Fruit fly (Drosophila melanogaster) whole organism, embryonic: ENCODE results near the gene kat-60L1.
A peak's percentile ranks its signal among the peaks of the same experiment; 100 is the strongest.

ENCODE experiments used
- Awh ChIP-seq: fragments of 200-800 bp; sonication (Bioruptor generic); IDR thresholded peaks from 2 replicates; pipeline ENCODE4, ENCODE4 v1.3.6; 2022; ENCODE audit warnings: missing biosample characterization, missing genetic modification characterization
- C15 ChIP-seq: fragments of 200-800 bp; sonication (Bioruptor generic); IDR thresholded peaks from 3 replicates; pipeline ENCODE4 v1.3.6; 2022; ENCODE audit warnings: missing biosample characterization, missing genetic modification characterization
- CG10209 ChIP-seq: fragments of 200-800 bp; sonication (Bioruptor generic); optimal IDR thresholded peaks from 3 replicates; lab custom pipeline; 2017; ENCODE audit warnings: missing biosample characterization, mild to moderate bottlenecking, missing genetic modification characterization, missing genetic modification reagents
- CG10654 ChIP-seq: fragments of 200-800 bp; sonication (Bioruptor generic); optimal IDR thresholded peaks from 2 replicates; lab custom pipeline; 2016; ENCODE audit warnings: missing biosample characterization, missing genetic modification characterization
- CG11093 ChIP-seq: fragments of 200-800 bp; sonication (Bioruptor generic); IDR thresholded peaks from 3 replicates; pipeline ENCODE4 v1.3.6; 2022; ENCODE audit warnings: missing biosample characterization, missing genetic modification characterization
- CG1233 ChIP-seq: fragments of 200-800 bp; sonication (Bioruptor generic); optimal IDR thresholded peaks from 4 replicates; lab custom pipeline; 2018; ENCODE audit warnings: missing biosample characterization, mild to moderate bottlenecking, missing genetic modification characterization
- CG14441 ChIP-seq: fragments of 200-800 bp; sonication (Bioruptor generic); IDR thresholded peaks from 2 replicates; pipeline ENCODE4 v1.3.6; 2022; ENCODE audit warnings: missing biosample characterization, missing genetic modification characterization
- CG14667 ChIP-seq: fragments of 200-800 bp; sonication (Bioruptor generic); IDR thresholded peaks from 2 replicates; pipeline ENCODE4 v1.3.6; 2022; ENCODE audit warnings: missing biosample characterization, missing genetic modification characterization
- CG15514 ChIP-seq: fragments of 200-800 bp; sonication (Bioruptor generic); optimal IDR thresholded peaks from 3 replicates; lab custom pipeline; 2017; ENCODE audit warnings: missing biosample characterization, missing genetic modification characterization, mild to moderate bottlenecking, moderate library complexity, missing genetic modification reagents
- CG17912 ChIP-seq: fragments of 200-800 bp; sonication (Bioruptor generic); optimal IDR thresholded peaks from 2 replicates; lab custom pipeline; 2018; ENCODE audit warnings: missing biosample characterization, mild to moderate bottlenecking, missing genetic modification characterization
- CG18011 ChIP-seq: fragments of 200-800 bp; sonication (Bioruptor generic); optimal IDR thresholded peaks from 2 replicates; lab custom pipeline; 2017; ENCODE audit warnings: missing biosample characterization, missing genetic modification characterization, mild to moderate bottlenecking, moderate library complexity, missing genotype
- CG18599 ChIP-seq: fragments of 200-800 bp; sonication (Bioruptor generic); optimal IDR thresholded peaks from 3 replicates; lab custom pipeline; 2017; ENCODE audit warnings: missing biosample characterization, missing genetic modification characterization, mild to moderate bottlenecking, moderate library complexity, missing genetic modification reagents
- CG32767 ChIP-seq: fragments of 200-800 bp; sonication (Bioruptor generic); IDR thresholded peaks from 2 replicates; pipeline ENCODE4 v1.3.6; 2022; ENCODE audit warnings: missing biosample characterization, missing genetic modification characterization
- CG3995 ChIP-seq: fragments of 200-800 bp; sonication (Bioruptor generic); optimal IDR thresholded peaks from 3 replicates; lab custom pipeline; 2016; ENCODE audit warnings: missing biosample characterization, missing genetic modification characterization
- CG5245 ChIP-seq: fragments of 200-800 bp; sonication (Bioruptor generic); optimal IDR thresholded peaks from 3 replicates; lab custom pipeline; 2016; ENCODE audit warnings: missing biosample characterization, missing genetic modification characterization
- CG6254 ChIP-seq: fragments of 200-800 bp; sonication (Bioruptor generic); optimal IDR thresholded peaks from 3 replicates; lab custom pipeline; 2017; ENCODE audit warnings: mild to moderate bottlenecking, missing biosample characterization, missing genetic modification reagents, missing genetic modification characterization
- CG6854 ChIP-seq: fragments of 200-800 bp; sonication (Bioruptor generic); optimal IDR thresholded peaks from 3 replicates; lab custom pipeline; 2017; ENCODE audit warnings: missing biosample characterization, mild to moderate bottlenecking, missing genetic modification characterization
- CG7987 ChIP-seq: fragments of 200-800 bp; sonication (Bioruptor generic); optimal IDR thresholded peaks from 2 replicates; lab custom pipeline; 2018; ENCODE audit warnings: missing biosample characterization, mild to moderate bottlenecking, missing genetic modification characterization, moderate library complexity
- CG8089 ChIP-seq: fragments of 200-800 bp; sonication (Bioruptor generic); optimal IDR thresholded peaks from 3 replicates; lab custom pipeline; 2016; ENCODE audit warnings: missing biosample characterization, missing genetic modification characterization
- CG8388 ChIP-seq: fragments of 200-800 bp; sonication (Bioruptor generic); optimal IDR thresholded peaks from 2 replicates; lab custom pipeline; 2019; ENCODE audit warnings: missing biosample characterization, mild to moderate bottlenecking, missing genetic modification characterization, moderate library complexity
- CG8765 ChIP-seq: fragments of 200-800 bp; sonication (Bioruptor generic); IDR thresholded peaks from 2 replicates; pipeline ENCODE4 v1.3.6; 2022; ENCODE audit warnings: missing biosample characterization, missing genetic modification characterization
- CG9932 ChIP-seq: fragments of 200-800 bp; sonication (Bioruptor generic); IDR thresholded peaks from 2 replicates; pipeline ENCODE4 v1.3.6; 2022; ENCODE audit warnings: missing biosample characterization, missing genetic modification characterization
- Ets65A ChIP-seq: fragments of 200-800 bp; sonication (Bioruptor generic); peaks from one replicate; lab custom pipeline; 2016; ENCODE audit warnings: missing biosample characterization, missing genetic modification characterization
- Hr78 ChIP-seq, 2 experiments: fragments of 200-800 bp in 1 of 2; fragments of >200 bp in 1 of 2; sonication (Bioruptor generic) in 1 of 2; optimal IDR thresholded peaks; 2 replicates each; lab custom pipeline; 2017 to 2019; ENCODE audit warnings: missing biosample characterization in 2 of 2, missing genetic modification characterization in 2 of 2, mild to moderate bottlenecking in 1 of 2, moderate library complexity in 1 of 2
- MTF-1 ChIP-seq: fragments of 200-800 bp; sonication (Bioruptor generic); optimal IDR thresholded peaks from 2 replicates; lab custom pipeline; 2018; ENCODE audit warnings: missing biosample characterization, mild to moderate bottlenecking, missing genetic modification characterization, borderline replicate concordance
- Sox100B ChIP-seq: fragments of 200-800 bp; sonication (Bioruptor generic); optimal IDR thresholded peaks from 3 replicates; lab custom pipeline; 2018; ENCODE audit warnings: missing biosample characterization, mild to moderate bottlenecking, missing genetic modification characterization
- Taf1 ChIP-seq: fragments of 200-800 bp; sonication (Bioruptor generic); IDR thresholded peaks from 2 replicates; pipeline ENCODE4 v1.3.6; 2022; ENCODE audit warnings: missing biosample characterization, missing genetic modification characterization
- Trl ChIP-seq, 3 experiments: fragments of >200 bp in 2 of 3; fragments of 200-800 bp in 1 of 3; sonication (Bioruptor generic) in 1 of 3; optimal IDR thresholded peaks; 2 replicates in 1 of 3; 3 replicates in 2 of 3; lab custom pipeline; 2016 to 2017; ENCODE audit warnings: missing biosample characterization in 1 of 3, missing genetic modification characterization in 1 of 3
- Xrp1 ChIP-seq: fragments of 200-800 bp; sonication (Bioruptor generic); IDR thresholded peaks from 2 replicates; pipeline ENCODE4 v1.3.6; 2022; ENCODE audit warnings: missing biosample characterization, missing genetic modification characterization
- aop ChIP-seq: fragments of 200-800 bp; sonication (Bioruptor generic); IDR thresholded peaks from 2 replicates; pipeline ENCODE4 v1.3.6; 2022; ENCODE audit warnings: missing biosample characterization, missing genetic modification characterization
- ap ChIP-seq: fragments of 200-800 bp; sonication (Bioruptor generic); IDR thresholded peaks from 2 replicates; pipeline ENCODE4 v1.3.6; 2022; ENCODE audit warnings: missing biosample characterization, missing genetic modification characterization
- ash1 ChIP-seq: fragments of 200-800 bp; sonication (Bioruptor generic); optimal IDR thresholded peaks from 2 replicates; lab custom pipeline; 2018; ENCODE audit warnings: missing biosample characterization, mild to moderate bottlenecking, missing genetic modification characterization
- bcd ChIP-seq: fragments of 200-800 bp; sonication (Bioruptor generic); optimal IDR thresholded peaks from 2 replicates; lab custom pipeline; 2017; ENCODE audit warnings: missing biosample characterization, mild to moderate bottlenecking, missing genetic modification characterization
- cad ChIP-seq: fragments of >200 bp; optimal IDR thresholded peaks from 2 replicates; lab custom pipeline; 2017; ENCODE audit warnings: missing biosample characterization, missing genetic modification characterization
- cas ChIP-seq: fragments of 200-800 bp; sonication (Bioruptor generic); IDR thresholded peaks from 2 replicates; pipeline ENCODE4 v1.3.6; 2022; ENCODE audit warnings: missing biosample characterization, missing genetic modification characterization
- caup ChIP-seq: fragments of 200-800 bp; sonication (Bioruptor generic); optimal IDR thresholded peaks from 3 replicates; lab custom pipeline; 2017; ENCODE audit warnings: missing biosample characterization, mild to moderate bottlenecking, missing genetic modification characterization, moderate library complexity; ENCODE audit not compliant: severe bottlenecking
- fd3F ChIP-seq: fragments of 200-800 bp; sonication (Bioruptor generic); optimal IDR thresholded peaks from 2 replicates; lab custom pipeline; 2018; ENCODE audit warnings: missing biosample characterization, mild to moderate bottlenecking, missing genetic modification characterization, moderate library complexity
- mam ChIP-seq: fragments of 200-800 bp; sonication (Bioruptor generic); optimal IDR thresholded peaks from 3 replicates; lab custom pipeline; 2016; ENCODE audit warnings: missing biosample characterization, missing genetic modification characterization
- org-1 ChIP-seq: fragments of 200-800 bp; sonication (Bioruptor generic); optimal IDR thresholded peaks from 2 replicates; lab custom pipeline; 2017; ENCODE audit warnings: missing biosample characterization, missing genetic modification characterization
- otp ChIP-seq: fragments of 200-800 bp; sonication (Bioruptor generic); IDR thresholded peaks from 3 replicates; pipeline ENCODE4, ENCODE4 v1.3.6; 2022; ENCODE audit warnings: missing biosample characterization, missing genetic modification characterization
- phol ChIP-seq: fragments of 200-800 bp; sonication (Bioruptor generic); optimal IDR thresholded peaks from 3 replicates; lab custom pipeline; 2018; ENCODE audit warnings: missing biosample characterization, mild to moderate bottlenecking, missing genetic modification characterization, moderate library complexity
- pnt ChIP-seq: fragments of 200-800 bp; sonication (Bioruptor generic); optimal IDR thresholded peaks from 3 replicates; lab custom pipeline; 2016; ENCODE audit warnings: missing biosample characterization, missing genetic modification characterization
- pros ChIP-seq: fragments of 200-800 bp; sonication (Bioruptor generic); optimal IDR thresholded peaks from 3 replicates; lab custom pipeline; 2019; ENCODE audit warnings: missing biosample characterization, mild to moderate bottlenecking, missing genetic modification characterization, moderate library complexity
- row ChIP-seq: fragments of 200-800 bp; sonication (Bioruptor generic); IDR thresholded peaks from 3 replicates; pipeline ENCODE4 v1.3.6; 2022; ENCODE audit warnings: missing biosample characterization, missing genetic modification characterization
- salm ChIP-seq: fragments of 200-800 bp; sonication (Bioruptor generic); optimal IDR thresholded peaks from 2 replicates; lab custom pipeline; 2018; ENCODE audit warnings: missing biosample characterization, mild to moderate bottlenecking, missing genetic modification characterization
- slbo ChIP-seq: fragments of 200-800 bp; sonication (Bioruptor generic); IDR thresholded peaks from 2 replicates; pipeline ENCODE4 v1.3.6; 2022; ENCODE audit warnings: missing biosample characterization, missing genetic modification characterization
- tio ChIP-seq: fragments of 200-800 bp; sonication (Bioruptor generic); optimal IDR thresholded peaks from 2 replicates; lab custom pipeline; 2017; ENCODE audit warnings: missing biosample characterization, missing genetic modification characterization, inconsistent platforms
- trh ChIP-seq: fragments of 200-800 bp; sonication (Bioruptor generic); optimal IDR thresholded peaks from 2 replicates; lab custom pipeline; 2016; ENCODE audit warnings: missing biosample characterization, missing genetic modification characterization
- twi ChIP-seq: fragments of 200-800 bp; optimal IDR thresholded peaks from 2 replicates; lab custom pipeline; 2019; ENCODE audit warnings: missing biosample characterization, mild to moderate bottlenecking, missing genetic modification characterization, moderate library complexity
- vvl ChIP-seq: fragments of 200-800 bp; sonication (Bioruptor generic); IDR thresholded peaks from 2 replicates; pipeline ENCODE4 v1.3.6; 2022; ENCODE audit warnings: missing biosample characterization, missing genetic modification characterization

kat-60L1 gene

DNA sequence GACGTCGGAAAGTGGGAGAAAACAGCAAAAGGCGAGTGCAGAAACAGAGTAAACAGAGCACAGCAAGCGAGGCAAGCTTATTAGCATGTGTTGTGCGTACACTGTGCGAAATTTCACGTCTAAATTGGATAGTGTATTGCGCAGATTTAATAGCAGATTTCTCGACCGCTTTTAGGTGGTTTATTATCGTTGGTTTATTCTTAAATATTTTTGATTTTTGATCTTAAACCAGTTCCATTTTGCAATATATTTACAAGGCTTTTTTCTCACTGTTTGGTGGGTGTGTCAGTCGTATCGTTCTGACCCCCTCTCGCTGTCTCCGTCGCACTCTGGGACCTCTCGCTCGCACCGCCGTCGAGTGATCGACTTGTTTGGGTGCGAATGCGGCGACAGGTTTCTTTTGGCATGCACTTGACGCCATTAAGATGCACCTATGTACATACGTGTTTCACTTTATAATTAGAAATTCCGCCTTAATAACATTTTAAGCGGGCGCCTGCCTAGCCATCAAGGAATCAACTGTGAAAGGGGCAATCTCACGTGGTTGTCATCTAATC lies 52.5 kb downstream of the kat-60L1 start (continued):
- no peak for TF ChIP-seq CG3995
- TF ChIP-seq Taf1, result no peak
- TF ChIP-seq MTF-1 (GFP tag; lab: Kevin White, UChicago), result no peak
- no peak for TF ChIP-seq twi (tag; lab: Kevin White, UChicago)
- no peak for TF ChIP-seq salm (tag; lab: Kevin White, UChicago)
- no peak for TF ChIP-seq tio
- TF ChIP-seq cas, result no peak
- no peak for TF ChIP-seq pnt (GFP tag; lab: Kevin White, UChicago)
- TF ChIP-seq Trl (optimal IDR thresholded peaks at IDR 0.05; lab: Kevin White, UChicago), result no peak
- no peak for TF ChIP-seq Trl (GFP tag; optimal IDR thresholded peaks at IDR 0.05; lab: Kevin White, UChicago)
- TF ChIP-seq CG18599 (GFP tag; lab: Kevin White, UChicago), result no peak
- TF ChIP-seq CG10654 (GFP tag; lab: Kevin White, UChicago), result no peak
- no peak; the same call in 1 of the 2 replicates for TF ChIP-seq CG14441
- TF ChIP-seq vvl (GFP tag; lab: Robert Waterston, UW), result no peak
- TF ChIP-seq C15 (GFP tag; lab: Robert Waterston, UW), result 0 out of 3 replicates have a peak, but pooled peaks have one; percentile 19
- no peak for TF ChIP-seq org-1 (GFP tag; lab: Kevin White, UChicago)
- no peak for TF ChIP-seq ash1 (GFP tag; lab: Kevin White, UChicago)
- no peak for TF ChIP-seq caup (GFP tag; lab: Kevin White, UChicago)
- 0 out of 3 replicates have a peak, but pooled peaks have one; percentile 10 for TF ChIP-seq CG11093
- 0 out of 2 replicates have a peak, but pooled peaks have one; percentile 27 for TF ChIP-seq CG9932 (GFP tag; lab: Robert Waterston, UW)
- no peak for TF ChIP-seq CG15514 (GFP tag; lab: Kevin White, UChicago)
- no peak for TF ChIP-seq phol (tag; lab: Kevin White, UChicago)
- TF ChIP-seq CG8388 (GFP tag; lab: Kevin White, UChicago), result no peak
- TF ChIP-seq mam, result no peak
- TF ChIP-seq CG17912 (GFP tag; lab: Kevin White, UChicago), result no peak
- no peak for TF ChIP-seq trh (GFP tag; lab: Kevin White, UChicago)
- no peak for TF ChIP-seq CG6854 (GFP tag; lab: Kevin White, UChicago)
- TF ChIP-seq CG14667, result no peak
- TF ChIP-seq CG7987, result no peak
- TF ChIP-seq row (GFP tag; lab: Robert Waterston, UW), result peak; percentile 58
- TF ChIP-seq CG5245 (GFP tag; lab: Kevin White, UChicago), result no peak
- no peak for TF ChIP-seq CG8089
- peak; percentile 85 for TF ChIP-seq Ets65A (GFP tag; lab: Kevin White, UChicago)
- TF ChIP-seq CG1233 (GFP tag; lab: Kevin White, UChicago), result no peak
- TF ChIP-seq cad, result no peak
- no peak for TF ChIP-seq aop
- peak; percentile 5 for TF ChIP-seq bcd (GFP tag; lab: Kevin White, UChicago)
- no peak for TF ChIP-seq CG10209 (GFP tag; lab: Kevin White, UChicago)
- no peak for TF ChIP-seq CG6254 (GFP tag; lab: Kevin White, UChicago)
- peak; percentile 16; the same call in 1 of the 2 replicates for TF ChIP-seq ap (GFP tag; lab: Robert Waterston, UW)
- TF ChIP-seq Hr78 (GFP tag; optimal IDR thresholded peaks at IDR 0.05; lab: Kevin White, UChicago), result no peak
- TF ChIP-seq CG32767 (GFP tag; lab: Robert Waterston, UW), result no peak
- TF ChIP-seq Xrp1 (GFP tag; lab: Robert Waterston, UW), result peak; percentile 30; the same call in 1 of the 2 replicates
- TF ChIP-seq otp (GFP tag; lab: Robert Waterston, UW), result no peak
- TF ChIP-seq Awh, result no peak
- no peak for TF ChIP-seq pros (GFP tag; lab: Kevin White, UChicago)
- 0 out of 2 replicates have a peak, but pooled peaks have one; percentile 14 for TF ChIP-seq slbo (GFP tag; lab: Robert Waterston, UW)
- no peak for TF ChIP-seq Sox100B (GFP tag; lab: Kevin White, UChicago)
- no peak for TF ChIP-seq CG8765 (GFP tag; lab: Robert Waterston, UW)
- TF ChIP-seq CG18011 (GFP tag; lab: Kevin White, UChicago), result no peak
- no peak for TF ChIP-seq fd3F (GFP tag; lab: Kevin White, UChicago)
